Worm (Caenorhabditis elegans) whole organism, young adult: ENCODE data around the gene C17H12.6.

Experiments
- ceh-100 ChIP-seq: fragments of 200-800 bp; sonication (Bioruptor generic); IDR thresholded peaks from 2 replicates; pipeline ENCODE4 v1.3.6; 2022; ENCODE audit warnings: missing genetic modification reagents, missing genetic modification characterization, missing compliant biosample characterization
- die-1 ChIP-seq: sonication (generic microtip); optimal IDR thresholded peaks from 2 replicates; lab custom pipeline; 2016; ENCODE audit warnings: missing genotype, mild to moderate bottlenecking, missing genetic modification characterization, missing compliant biosample characterization

DNA sequence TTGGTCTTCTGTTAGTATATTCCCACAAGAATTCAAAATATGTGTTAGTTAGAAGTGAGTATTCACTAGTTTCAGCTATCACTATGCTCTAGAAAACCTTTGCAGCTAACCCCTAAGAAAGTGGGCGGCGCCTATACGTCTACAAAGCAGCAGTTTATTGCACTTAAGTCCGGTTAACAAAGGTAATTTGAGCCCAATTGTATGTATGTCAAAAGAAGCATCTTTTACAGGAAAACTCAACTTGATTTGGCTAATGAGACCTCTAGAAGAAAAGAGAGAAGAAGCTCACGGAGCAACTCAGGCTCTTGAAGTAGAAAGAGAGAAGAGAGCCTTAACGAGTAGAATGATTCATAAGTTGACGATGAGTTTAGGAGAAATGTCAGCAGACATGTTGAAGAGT is 30.4 kb upstream of the C17H12.6 start:
- TF ChIP-seq die-1 (tag; lab: Kevin White, UChicago), result no peak
- TF ChIP-seq ceh-100 (GFP tag; lab: Robert Waterston, UW), result no peak
